Fruit fly (Drosophila melanogaster): ENCODE data around the gene Polr1D.

DNA sequence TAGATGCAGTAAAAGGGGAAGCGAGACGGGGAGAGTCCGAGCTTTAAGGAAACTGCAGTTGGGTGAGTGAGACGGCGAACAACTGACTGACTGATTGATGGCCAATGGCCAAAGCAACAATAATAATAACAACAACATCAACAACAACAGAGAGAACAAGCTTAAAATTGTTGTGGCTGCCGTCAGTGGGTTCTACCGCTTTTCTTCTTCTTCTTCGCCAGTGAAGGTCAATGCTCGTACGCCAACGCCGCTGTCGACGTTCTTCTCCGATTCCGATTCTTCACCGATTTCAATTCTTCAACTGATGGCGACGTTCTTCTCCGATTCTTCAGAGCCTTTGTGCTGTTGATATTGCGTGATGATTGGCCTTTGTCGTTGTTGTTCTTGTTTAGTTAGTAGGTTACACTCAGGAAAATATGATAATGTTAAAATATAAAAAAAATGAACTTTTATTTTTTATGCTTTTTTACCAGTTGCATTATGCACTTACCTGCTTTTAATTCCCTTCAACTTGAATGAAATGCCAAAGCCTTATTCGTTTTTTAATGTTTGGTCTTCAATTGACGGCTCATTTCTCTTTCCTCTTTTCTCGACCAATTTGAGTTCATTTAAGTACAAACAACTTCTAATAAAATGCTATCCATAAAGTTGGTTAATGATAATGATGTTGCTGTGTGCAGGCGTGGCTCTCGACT is 7.3 kb upstream of the Polr1D start:
- no peak for TF ChIP-seq CG12768 (GFP tag; optimal IDR thresholded peaks at IDR 0.05)
- TF ChIP-seq CG14711 (tag; optimal IDR thresholded peaks at IDR 0.05): no peak
- no peak for TF ChIP-seq Crg-1 (GFP tag; optimal IDR thresholded peaks at IDR 0.05)
- TF ChIP-seq Hr96 (GFP tag; optimal IDR thresholded peaks at IDR 0.05): no peak
- TF ChIP-seq CG1620 (GFP tag; optimal IDR thresholded peaks at IDR 0.05): no peak
- no peak for TF ChIP-seq CG5204 (GFP tag; optimal IDR thresholded peaks at IDR 0.05)
- TF ChIP-seq ovo (GFP tag; optimal IDR thresholded peaks at IDR 0.05): no peak
